Worm (Caenorhabditis elegans) whole organism, midembryonic: ENCODE data around the gene C47A10.12.

Experiments used
- T22C8.4 ChIP-seq: fragments of 200-800 bp; sonication (Bioruptor generic); IDR thresholded peaks from 2 replicates; pipeline ENCODE4 v1.3.6; 2022; ENCODE audit warnings: missing genetic modification characterization, missing compliant biosample characterization
- cog-1 ChIP-seq: sonication (generic microtip); optimal IDR thresholded peaks from 2 replicates; lab custom pipeline; 2016; ENCODE audit warnings: missing genetic modification characterization, missing compliant biosample characterization
- flt-1 ChIP-seq: fragments of 200-800 bp; sonication (Bioruptor generic); IDR thresholded peaks from 2 replicates; pipeline ENCODE4 v1.3.6; 2022; ENCODE audit warnings: missing genetic modification characterization, missing compliant biosample characterization
- klf-2 ChIP-seq: fragments of 200-800 bp; sonication (Bioruptor generic); conservative IDR thresholded peaks from 2 replicates; pipeline ENCODE4 v1.3.6; 2022; ENCODE audit warnings: missing genetic modification reagents, missing genetic modification characterization, missing compliant biosample characterization
- med-1 ChIP-seq: sonication (generic microtip); optimal IDR thresholded peaks from 2 replicates; lab custom pipeline; 2017; ENCODE audit warnings: missing genetic modification characterization, mild to moderate bottlenecking, missing compliant biosample characterization, antibody characterized with exemption, missing genetic modification reagents; ENCODE audit not compliant: insufficient read depth
- ref-1 ChIP-seq: fragments of 200-800 bp; sonication (Bioruptor generic); conservative IDR thresholded peaks from 2 replicates; pipeline ENCODE4 v1.3.6; 2022; ENCODE audit warnings: missing genetic modification reagents, missing genetic modification characterization, missing compliant biosample characterization
- tab-1 ChIP-seq: fragments of 200-800 bp; sonication (Bioruptor generic); IDR thresholded peaks from 2 replicates; pipeline ENCODE4 v1.3.6; 2022; ENCODE audit warnings: missing genetic modification characterization, missing compliant biosample characterization
- ztf-23 ChIP-seq: fragments of 200-800 bp; sonication (Bioruptor generic); IDR thresholded peaks from 2 replicates; pipeline ENCODE4 v1.3.6; 2022; ENCODE audit warnings: missing genetic modification reagents, missing genetic modification characterization, missing compliant biosample characterization
- ztf-29 ChIP-seq: fragments of 200-800 bp; sonication (Bioruptor generic); IDR thresholded peaks from 2 replicates; pipeline ENCODE4 v1.3.6; 2022; ENCODE audit warnings: missing genetic modification reagents, missing genetic modification characterization, missing compliant biosample characterization

Gene C47A10.12

DNA sequence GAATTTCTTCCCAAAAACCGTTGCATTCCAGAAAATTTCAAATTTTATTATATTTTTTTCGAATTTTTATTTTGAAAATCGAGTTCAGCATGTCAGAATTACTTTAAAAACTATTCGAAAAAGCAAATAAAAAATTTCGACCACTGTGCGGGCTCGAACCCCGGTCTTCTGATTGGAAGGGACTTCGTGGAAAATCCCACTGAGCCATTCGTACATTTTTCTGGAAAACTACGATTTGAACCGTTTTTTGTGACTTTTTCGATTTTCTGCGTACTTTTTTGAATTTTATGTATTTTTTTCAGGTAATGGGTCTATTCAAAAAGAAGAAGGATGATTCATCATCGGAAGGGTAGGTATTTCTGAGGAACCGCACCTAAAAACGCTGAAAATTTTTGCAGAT lies 22.1 kb upstream of the C47A10.12 start, which contains the start of gene pgp-9:
Gene pgp-9 (plus strand): TSS at position 301 of the 400 bp plus-strand sequence.
- no peak for TF ChIP-seq ref-1 (GFP tag; lab: Robert Waterston, UW)
- no peak for TF ChIP-seq T22C8.4 (GFP tag; lab: Robert Waterston, UW)
- no peak for TF ChIP-seq med-1 (GFP tag; lab: Kevin White, UChicago)
- no peak for TF ChIP-seq tab-1 (GFP tag; lab: Robert Waterston, UW)
- no peak for TF ChIP-seq ztf-23
- TF ChIP-seq cog-1 (tag; lab: Kevin White, UChicago): no peak
- no peak for TF ChIP-seq klf-2 (GFP tag; lab: Robert Waterston, UW)
- TF ChIP-seq ztf-29 (GFP tag; lab: Robert Waterston, UW): no peak
- TF ChIP-seq flt-1: no peak

- TF ChIP-seq ztf-29 (GFP tag; lab: Robert Waterston, UW): no peak
- no peak for TF ChIP-seq tab-1 (GFP tag; lab: Robert Waterston, UW)
- no peak for TF ChIP-seq ref-1 (GFP tag; lab: Robert Waterston, UW)
- TF ChIP-seq med-1 (GFP tag; lab: Kevin White, UChicago): no peak
- TF ChIP-seq ztf-23: no peak
- no peak for TF ChIP-seq flt-1
- TF ChIP-seq T22C8.4 (GFP tag; lab: Robert Waterston, UW): no peak
- no peak for TF ChIP-seq cog-1 (tag; lab: Kevin White, UChicago)
- TF ChIP-seq klf-2 (GFP tag; lab: Robert Waterston, UW): no peak
Measured at ce11 chrV:17765077-17765476, 12.6 kb upstream of the C47A10.12 start, which contains the start of the genes C47A10.16 and srh-283. TSS of gene C47A10.16 (minus strand) at chrV:17765177. TSS of gene srh-283 (plus strand) at chrV:17765348.

- TF ChIP-seq flt-1 (no peak), ztf-29 (GFP tag; lab: Robert Waterston, UW) (no peak), tab-1 (GFP tag; lab: Robert Waterston, UW) (no peak)
Measured at ce11 chrV:17767249-17767648, 10.5 kb upstream of the C47A10.12 start, which contains the start of gene srh-284. TSS of gene srh-284 (plus strand) at chrV:17767549.

DNA sequence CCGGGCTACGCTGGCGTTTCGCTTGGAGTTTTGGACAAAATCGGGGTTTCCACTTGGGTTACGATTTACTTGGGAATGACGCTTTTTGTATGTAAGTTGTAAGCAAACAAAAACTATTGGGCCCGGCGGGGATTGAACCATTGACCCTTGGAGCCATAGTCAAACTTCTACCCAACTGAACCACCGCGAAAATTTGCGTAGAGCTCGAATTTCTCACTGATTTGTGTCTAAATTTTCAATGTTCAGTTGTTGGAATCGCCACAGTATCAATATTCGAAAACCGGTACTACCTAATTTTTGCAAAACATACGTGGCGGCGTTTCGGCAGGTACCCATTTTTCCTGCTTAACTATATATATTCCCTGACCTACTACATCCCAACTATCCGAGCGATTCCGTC lies 10.0 kb upstream of the C47A10.12 start:
- TF ChIP-seq cog-1 (tag; lab: Kevin White, UChicago) (no peak), ztf-29 (GFP tag; lab: Robert Waterston, UW) (no peak), T22C8.4 (GFP tag; lab: Robert Waterston, UW) (no peak), med-1 (GFP tag; lab: Kevin White, UChicago) (no peak), ref-1 (GFP tag; lab: Robert Waterston, UW) (no peak), flt-1 (no peak), ztf-23 (no peak), klf-2 (GFP tag; lab: Robert Waterston, UW) (no peak), tab-1 (GFP tag; lab: Robert Waterston, UW) (no peak)

- TF ChIP-seq ztf-29 (GFP tag; lab: Robert Waterston, UW): no peak
- TF ChIP-seq tab-1 (GFP tag; lab: Robert Waterston, UW): no peak
- no peak for TF ChIP-seq klf-2 (GFP tag; lab: Robert Waterston, UW)
- no peak for TF ChIP-seq flt-1
- TF ChIP-seq cog-1 (tag; lab: Kevin White, UChicago): no peak
- no peak for TF ChIP-seq ref-1 (GFP tag; lab: Robert Waterston, UW)
- TF ChIP-seq ztf-23: no peak
- TF ChIP-seq T22C8.4 (GFP tag; lab: Robert Waterston, UW): no peak
- TF ChIP-seq med-1 (GFP tag; lab: Kevin White, UChicago): no peak
Measured at ce11 chrV:17773108-17773507, 4.6 kb upstream of the C47A10.12 start, which contains the start of gene sre-21. TSS of gene sre-21 (minus strand) at chrV:17773208.

ce11 chrV:17777127-17777526 lies 597 bp upstream of the C47A10.12 start, which contains the start of gene ddo-1:
TSS of gene ddo-1 (minus strand) at chrV:17777227.
- TF ChIP-seq ref-1 (GFP tag; lab: Robert Waterston, UW): no peak
- TF ChIP-seq klf-2 (GFP tag; lab: Robert Waterston, UW): no peak
- TF ChIP-seq tab-1 (GFP tag; lab: Robert Waterston, UW): no peak
- TF ChIP-seq T22C8.4 (GFP tag; lab: Robert Waterston, UW): no peak
- no peak for TF ChIP-seq flt-1
- TF ChIP-seq med-1 (GFP tag; lab: Kevin White, UChicago): no peak
- TF ChIP-seq cog-1 (tag; lab: Kevin White, UChicago): no peak
- TF ChIP-seq ztf-29 (GFP tag; lab: Robert Waterston, UW): no peak
- TF ChIP-seq ztf-23: no peak

DNA sequence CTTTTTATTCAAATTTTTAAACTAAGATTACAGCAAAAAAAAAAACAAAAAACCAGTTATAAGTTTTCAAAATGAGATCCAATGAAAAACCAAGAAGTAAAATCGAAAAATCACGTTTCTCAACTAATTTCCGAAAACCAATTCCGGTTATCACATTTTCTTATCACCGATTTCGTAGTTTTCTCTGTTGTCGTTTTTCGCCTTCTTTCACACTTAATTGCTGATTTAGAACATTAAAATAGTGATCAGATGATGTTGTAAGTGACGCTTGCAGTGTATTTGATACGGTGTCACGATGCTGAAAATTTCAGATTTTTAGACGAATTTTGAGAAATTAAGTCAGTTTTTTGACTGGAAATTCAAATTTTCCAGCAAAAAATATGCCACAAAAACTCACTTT lies 2.6 kb downstream of the C47A10.12 start:
- TF ChIP-seq flt-1 (no peak), klf-2 (GFP tag; lab: Robert Waterston, UW) (no peak), cog-1 (tag; lab: Kevin White, UChicago) (no peak), T22C8.4 (GFP tag; lab: Robert Waterston, UW) (no peak), ref-1 (GFP tag; lab: Robert Waterston, UW) (no peak), ztf-23 (no peak), ztf-29 (GFP tag; lab: Robert Waterston, UW) (no peak), tab-1 (GFP tag; lab: Robert Waterston, UW) (no peak), med-1 (GFP tag; lab: Kevin White, UChicago) (no peak)

DNA sequence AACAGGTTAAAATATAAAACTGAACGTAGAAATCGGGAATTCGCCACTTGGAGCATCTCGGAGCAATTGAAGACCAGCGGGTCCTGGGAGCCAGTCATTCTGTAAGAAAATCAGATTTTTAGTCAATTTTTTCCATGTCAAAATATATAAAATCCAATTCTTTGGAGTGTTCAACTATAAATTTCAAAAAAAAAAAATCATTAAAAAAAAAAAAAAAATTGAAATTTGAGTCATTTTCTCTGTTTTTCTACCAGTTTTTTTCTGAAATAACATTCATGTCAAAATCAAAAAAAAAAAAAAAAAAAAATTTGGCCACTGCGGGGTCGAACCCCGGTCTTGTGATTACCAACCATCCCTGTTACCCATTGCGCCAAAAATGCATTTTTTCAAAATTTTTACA lies 5.8 kb downstream of the C47A10.12 start, which contains the start of gene srab-12:
Gene srab-12 (minus strand): TSS at position 101 of the 400 bp plus-strand sequence.
- no peak for TF ChIP-seq ref-1 (GFP tag; lab: Robert Waterston, UW)
- TF ChIP-seq klf-2 (GFP tag; lab: Robert Waterston, UW): no peak
- no peak for TF ChIP-seq flt-1
- TF ChIP-seq ztf-29 (GFP tag; lab: Robert Waterston, UW): no peak
- TF ChIP-seq tab-1 (GFP tag; lab: Robert Waterston, UW): no peak
- TF ChIP-seq ztf-23: no peak
- TF ChIP-seq med-1 (GFP tag; lab: Kevin White, UChicago): no peak
- TF ChIP-seq cog-1 (tag; lab: Kevin White, UChicago): no peak
- no peak for TF ChIP-seq T22C8.4 (GFP tag; lab: Robert Waterston, UW)

- no peak for TF ChIP-seq ztf-23
- no peak for TF ChIP-seq ztf-29 (GFP tag; lab: Robert Waterston, UW)
- TF ChIP-seq ref-1 (GFP tag; lab: Robert Waterston, UW): no peak
- no peak for TF ChIP-seq flt-1
- TF ChIP-seq klf-2 (GFP tag; lab: Robert Waterston, UW): no peak
- no peak for TF ChIP-seq med-1 (GFP tag; lab: Kevin White, UChicago)
- TF ChIP-seq tab-1 (GFP tag; lab: Robert Waterston, UW): no peak
- no peak for TF ChIP-seq T22C8.4 (GFP tag; lab: Robert Waterston, UW)
- TF ChIP-seq cog-1 (tag; lab: Kevin White, UChicago): no peak
Measured at ce11 chrV:17784363-17784762, 6.6 kb downstream of the C47A10.12 start.
